Worm (Caenorhabditis elegans): Measurements from ENCODE around the gene hal-2.
"Not testable (repeated sequence)": the region's sequence is repeated elsewhere in the genome, so short reads cannot be mapped to it uniquely, and the experiment has no call there.

Gene hal-2

ce11 chrIII:10059002-10059401, 29.7 kb downstream of the hal-2 start, which contains the start of gene T16G12.8:
Gene T16G12.8, plus strand, starts transcription at chrIII:10059302.
- TF ChIP-seq ztf-29 (GFP tag; IDR thresholded peaks at IDR 0.05) (no peak), ztf-23 (GFP tag; IDR thresholded peaks at IDR 0.05) (no peak), klf-2 (GFP tag; conservative IDR thresholded peaks at IDR 0.05) (no peak), tab-1 (GFP tag; IDR thresholded peaks at IDR 0.05) (no peak), ref-1 (GFP tag; conservative IDR thresholded peaks at IDR 0.05) (no peak), flt-1 (GFP tag; IDR thresholded peaks at IDR 0.05) (no peak)

ce11 chrIII:10057518-10057917, 31.2 kb downstream of the hal-2 start, which contains the start of gene T16G12.4:
Gene T16G12.4, plus strand, starts transcription at chrIII:10057818.
- no peak for TF ChIP-seq med-1 (GFP tag; optimal IDR thresholded peaks at IDR 0.05; ENCODE audit: insufficient read depth)
- no peak for TF ChIP-seq cog-1 (tag; optimal IDR thresholded peaks at IDR 0.05)
- TF ChIP-seq ztf-23 (GFP tag; IDR thresholded peaks at IDR 0.05): no peak
- no peak for TF ChIP-seq ref-1 (GFP tag; conservative IDR thresholded peaks at IDR 0.05)
- TF ChIP-seq T22C8.4 (GFP tag; IDR thresholded peaks at IDR 0.05): no peak
- no peak for TF ChIP-seq ztf-29 (GFP tag; IDR thresholded peaks at IDR 0.05)
- TF ChIP-seq tab-1 (GFP tag; IDR thresholded peaks at IDR 0.05): no peak
- TF ChIP-seq klf-2 (GFP tag; conservative IDR thresholded peaks at IDR 0.05): no peak
- no peak for TF ChIP-seq flt-1 (GFP tag; IDR thresholded peaks at IDR 0.05)

ce11 chrIII:10056033-10056432, 32.7 kb downstream of the hal-2 start, which contains the start of gene T16G12.10:
Gene T16G12.10, minus strand, starts transcription at chrIII:10056133.
- TF ChIP-seq flt-1 (GFP tag; IDR thresholded peaks at IDR 0.05) (no peak), klf-2 (GFP tag; conservative IDR thresholded peaks at IDR 0.05) (no peak), med-1 (GFP tag; optimal IDR thresholded peaks at IDR 0.05; ENCODE audit: insufficient read depth) (no peak), ztf-23 (GFP tag; IDR thresholded peaks at IDR 0.05) (no peak), T22C8.4 (GFP tag; IDR thresholded peaks at IDR 0.05) (no peak), tab-1 (GFP tag; IDR thresholded peaks at IDR 0.05) (no peak), cog-1 (tag; optimal IDR thresholded peaks at IDR 0.05) (no peak), ref-1 (GFP tag; conservative IDR thresholded peaks at IDR 0.05) (no peak), ztf-29 (GFP tag; IDR thresholded peaks at IDR 0.05) (no peak)

- not testable (repeated sequence) for TF ChIP-seq tab-1 (GFP tag; IDR thresholded peaks at IDR 0.05); klf-2 (GFP tag; conservative IDR thresholded peaks at IDR 0.05); ref-1 (GFP tag; conservative IDR thresholded peaks at IDR 0.05)
Measured at ce11 chrIII:10053312-10053711, 35.4 kb downstream of the hal-2 start, which contains the start of gene T16G12.12. Gene T16G12.12, plus strand, starts transcription at chrIII:10053612.

- not testable (repeated sequence) for TF ChIP-seq ztf-29, tab-1, ztf-23 (GFP tag; IDR thresholded peaks at IDR 0.05)
Measured at ce11 chrIII:10050321-10050720, 38.4 kb downstream of the hal-2 start, which contains the start of gene T16G12.3. Gene T16G12.3, plus strand, starts transcription at chrIII:10050621.

ce11 chrIII:10049682-10050081, 39.0 kb downstream of the hal-2 start, which contains the start of gene T16G12.1:
Gene T16G12.1, minus strand, starts transcription at chrIII:10049857.
- TF ChIP-seq flt-1 (GFP tag; IDR thresholded peaks at IDR 0.05) (no peak), tab-1 (GFP tag; IDR thresholded peaks at IDR 0.05) (no peak), ref-1 (GFP tag; conservative IDR thresholded peaks at IDR 0.05) (no peak), ztf-23 (GFP tag; IDR thresholded peaks at IDR 0.05) (no peak)

- TF ChIP-seq ztf-29 (GFP tag; IDR thresholded peaks at IDR 0.05) (no peak), klf-2 (GFP tag; conservative IDR thresholded peaks at IDR 0.05) (no peak), tab-1 (GFP tag; IDR thresholded peaks at IDR 0.05) (no peak), cog-1 (tag; optimal IDR thresholded peaks at IDR 0.05) (no peak), flt-1 (GFP tag; IDR thresholded peaks at IDR 0.05) (no peak), med-1 (GFP tag; optimal IDR thresholded peaks at IDR 0.05; ENCODE audit: insufficient read depth) (no peak), T22C8.4 (GFP tag; IDR thresholded peaks at IDR 0.05) (no peak), ref-1 (GFP tag; conservative IDR thresholded peaks at IDR 0.05) (no peak), ztf-23 (GFP tag; IDR thresholded peaks at IDR 0.05) (no peak)
Measured at ce11 chrIII:10040013-10040412, 48.7 kb downstream of the hal-2 start, which contains the start of gene T16G12.7. Gene T16G12.7, minus strand, starts transcription at chrIII:10040113.

Measured in whole organism, midembryonic.